Worm (Caenorhabditis elegans) whole organism, young adult: ENCODE results near the gene F43G6.16.
"Not testable (repeated sequence)": the region's sequence is repeated elsewhere in the genome, so short reads cannot be mapped to it uniquely, and the experiment has no call there.

Source experiments
- B0019.2 ChIP-seq: fragments of 200-800 bp; sonication (Bioruptor generic); conservative IDR thresholded peaks from 2 replicates; pipeline ENCODE4 v1.3.6; 2022; ENCODE audit warnings: missing genetic modification reagents, missing genetic modification characterization, missing compliant biosample characterization
- B0035.1 ChIP-seq: sonication (generic microtip); optimal IDR thresholded peaks from 2 replicates; lab custom pipeline; 2016; ENCODE audit warnings: missing genetic modification characterization, mild to moderate bottlenecking, missing compliant biosample characterization, missing genotype, missing genetic modification reagents
- B0261.1 ChIP-seq: sonication (generic microtip); optimal IDR thresholded peaks from 2 replicates; lab custom pipeline; 2016; ENCODE audit warnings: mild to moderate bottlenecking, missing genetic modification characterization, moderate library complexity, missing compliant biosample characterization
- C06A6.2 ChIP-seq: fragments of 200-800 bp; sonication (Bioruptor generic); conservative IDR thresholded peaks from 2 replicates; pipeline ENCODE4 v1.3.6; 2022; ENCODE audit warnings: missing genetic modification characterization, missing compliant biosample characterization
- D2030.7 ChIP-seq: fragments of 200-800 bp; sonication (Bioruptor generic); IDR thresholded peaks from 2 replicates; pipeline ENCODE4 v1.3.6; 2022; ENCODE audit warnings: missing genetic modification reagents, missing genetic modification characterization, missing compliant biosample characterization
- F22D6.2 ChIP-seq: sonication (generic microtip); optimal IDR thresholded peaks from 2 replicates; lab custom pipeline; 2016; ENCODE audit warnings: mild to moderate bottlenecking, missing genetic modification characterization, missing compliant biosample characterization
- F39B2.1 ChIP-seq: fragments of 200-800 bp; sonication (Bioruptor generic); IDR thresholded peaks from 2 replicates; pipeline ENCODE4 v1.3.6; 2022; ENCODE audit warnings: missing genetic modification reagents, missing genetic modification characterization, missing compliant biosample characterization
- F52B5.7 ChIP-seq: sonication (generic microtip); optimal IDR thresholded peaks from 2 replicates; lab custom pipeline; 2016; ENCODE audit warnings: mild to moderate bottlenecking, missing genetic modification characterization, missing compliant biosample characterization
- F57A8.1 ChIP-seq: fragments of 200-800 bp; sonication (Bioruptor generic); optimal IDR thresholded peaks from 2 replicates; lab custom pipeline; 2018; ENCODE audit warnings: mild to moderate bottlenecking, missing genetic modification characterization, moderate library complexity, missing compliant biosample characterization
- F57C9.4 ChIP-seq: sonication (generic microtip); optimal IDR thresholded peaks from 2 replicates; lab custom pipeline; 2017; ENCODE audit warnings: mild to moderate bottlenecking, missing genetic modification characterization, missing compliant biosample characterization
- T07F8.4 ChIP-seq: sonication (generic microtip); optimal IDR thresholded peaks from 2 replicates; lab custom pipeline; 2016; ENCODE audit warnings: mild to moderate bottlenecking, missing genetic modification characterization, moderate library complexity, missing compliant biosample characterization
- Y53G8AR.9 ChIP-seq: fragments of 200-800 bp; sonication (Bioruptor generic); conservative IDR thresholded peaks from 2 replicates; pipeline ENCODE4 v1.3.6; 2022; ENCODE audit warnings: missing genetic modification reagents, missing genetic modification characterization, missing compliant biosample characterization
- Y56A3A.18 ChIP-seq: fragments of 200-800 bp; sonication (Bioruptor generic); IDR thresholded peaks from 2 replicates; pipeline ENCODE4 v1.3.6; 2022; ENCODE audit warnings: missing genetic modification reagents, missing genetic modification characterization, missing compliant biosample characterization
- Y67H2A.10 ChIP-seq: fragments of 200-800 bp; sonication (Bioruptor generic); conservative IDR thresholded peaks from 2 replicates; pipeline ENCODE4 v1.3.6; 2022; ENCODE audit warnings: missing genetic modification reagents, missing genetic modification characterization, missing compliant biosample characterization
- Y79H2A.3 ChIP-seq: fragments of 200-800 bp; sonication (Bioruptor generic); conservative IDR thresholded peaks from 2 replicates; pipeline ENCODE4 v1.3.6; 2022; ENCODE audit warnings: missing genetic modification reagents, missing genetic modification characterization, missing compliant biosample characterization
- Y95B8A.8 ChIP-seq: fragments of 200-800 bp; sonication (Bioruptor generic); IDR thresholded peaks from 2 replicates; pipeline ENCODE4 v1.3.6; 2022; ENCODE audit warnings: missing genetic modification reagents, missing genetic modification characterization, missing compliant biosample characterization
- atf-7 ChIP-seq: sonication (generic microtip); optimal IDR thresholded peaks from 2 replicates; lab custom pipeline; 2017; ENCODE audit warnings: mild to moderate bottlenecking, missing genetic modification characterization, missing compliant biosample characterization
- athp-1 ChIP-seq: sonication (generic microtip); optimal IDR thresholded peaks from 2 replicates; lab custom pipeline; 2017; ENCODE audit warnings: mild to moderate bottlenecking, missing genetic modification characterization, missing compliant biosample characterization
- attf-3 ChIP-seq: fragments of 200-800 bp; sonication (Bioruptor generic); conservative IDR thresholded peaks from 2 replicates; pipeline ENCODE4 v1.3.6; 2022; ENCODE audit warnings: missing genetic modification reagents, missing genetic modification characterization, missing compliant biosample characterization
- attf-5 ChIP-seq: fragments of 200-800 bp; sonication (Bioruptor generic); optimal IDR thresholded peaks from 2 replicates; lab custom pipeline; 2018; ENCODE audit warnings: mild to moderate bottlenecking, missing genetic modification characterization, missing compliant biosample characterization
- bed-1 ChIP-seq: fragments of 200-800 bp; sonication (Bioruptor generic); IDR thresholded peaks from 2 replicates; pipeline ENCODE4 v1.3.6; 2022; ENCODE audit warnings: missing genetic modification reagents, missing genetic modification characterization, missing compliant biosample characterization
- bed-2 ChIP-seq: fragments of 200-800 bp; sonication (Bioruptor generic); IDR thresholded peaks from 2 replicates; pipeline ENCODE4 v1.3.6; 2022; ENCODE audit warnings: missing genetic modification reagents, missing genetic modification characterization, missing compliant biosample characterization
- ccch-3 ChIP-seq: fragments of 200-800 bp; sonication (Bioruptor generic); optimal IDR thresholded peaks from 2 replicates; lab custom pipeline; 2018; ENCODE audit warnings: mild to moderate bottlenecking, missing genetic modification characterization, missing compliant biosample characterization
- cebp-1 ChIP-seq, 2 experiments: fragments of 200-800 bp in 1 of 2; sonication (Bioruptor generic) in 1 of 2; sonication (generic microtip) in 1 of 2; IDR thresholded peaks in 1 of 2; optimal IDR thresholded peaks in 1 of 2; 2 replicates each; pipeline versions ENCODE4 v1.3.6 to Lab custom; 2017 to 2022; ENCODE audit warnings: missing compliant biosample characterization in 2 of 2, missing genetic modification characterization in 2 of 2, mild to moderate bottlenecking in 1 of 2, missing genetic modification reagents in 1 of 2, moderate library complexity in 1 of 2
- ceh-27 ChIP-seq: fragments of 200-800 bp; sonication (Bioruptor generic); optimal IDR thresholded peaks from 2 replicates; lab custom pipeline; 2018; ENCODE audit warnings: mild to moderate bottlenecking, missing genetic modification characterization, moderate library complexity, missing compliant biosample characterization
- ceh-58 ChIP-seq: fragments of 200-800 bp; sonication (Bioruptor generic); IDR thresholded peaks from 2 replicates; pipeline ENCODE4 v1.3.6; 2022; ENCODE audit warnings: missing genetic modification characterization, missing compliant biosample characterization
- ceh-79 ChIP-seq: sonication (generic microtip); optimal IDR thresholded peaks from 2 replicates; lab custom pipeline; 2017; ENCODE audit warnings: mild to moderate bottlenecking, missing genetic modification characterization, missing compliant biosample characterization
- ceh-91 ChIP-seq: fragments of 200-800 bp; sonication (Bioruptor generic); IDR thresholded peaks from 2 replicates; pipeline ENCODE4 v1.3.6; 2022; ENCODE audit warnings: missing genetic modification reagents, missing genetic modification characterization, missing compliant biosample characterization
- ets-4 ChIP-seq: fragments of 200-800 bp; sonication (Bioruptor generic); optimal IDR thresholded peaks from 2 replicates; lab custom pipeline; 2018; ENCODE audit warnings: mild to moderate bottlenecking, missing genetic modification characterization, missing compliant biosample characterization
- fkh-3 ChIP-seq: sonication (generic microtip); optimal IDR thresholded peaks from 2 replicates; lab custom pipeline; 2016; ENCODE audit warnings: mild to moderate bottlenecking, missing genetic modification characterization, missing compliant biosample characterization
- hmg-20 ChIP-seq: fragments of 200-800 bp; sonication (Bioruptor generic); IDR thresholded peaks from 2 replicates; pipeline ENCODE4 v1.3.6; 2022; ENCODE audit warnings: missing genetic modification reagents, missing genetic modification characterization, missing compliant biosample characterization
- lin-26 ChIP-seq: fragments of 200-800 bp; sonication (Bioruptor generic); IDR thresholded peaks from 2 replicates; pipeline ENCODE4 v1.3.6; 2022; ENCODE audit warnings: missing genetic modification reagents, missing genetic modification characterization, missing compliant biosample characterization
- lin-35 ChIP-seq, 3 experiments: fragments of 150-350 bp in 2 of 3; sonication (generic microtip) in 1 of 3; optimal IDR thresholded peaks; 2 replicates each; lab custom pipeline; 2014 to 2018; ENCODE audit warnings: missing biosample characterization in 3 of 3, missing genetic modification characterization in 3 of 3, missing genetic modification reagents in 3 of 3
- lin-40 ChIP-seq: sonication (generic microtip); optimal IDR thresholded peaks from 2 replicates; lab custom pipeline; 2016; ENCODE audit warnings: missing genetic modification characterization, mild to moderate bottlenecking, missing compliant biosample characterization, missing genotype, missing genetic modification reagents
- lin-54 ChIP-seq: fragments of 200-800 bp; sonication (Bioruptor generic); optimal IDR thresholded peaks from 2 replicates; lab custom pipeline; 2018; ENCODE audit warnings: mild to moderate bottlenecking, missing genetic modification characterization, missing compliant biosample characterization
- lsl-1 ChIP-seq: fragments of 200-800 bp; sonication (Bioruptor generic); optimal IDR thresholded peaks from 2 replicates; lab custom pipeline; 2018; ENCODE audit warnings: mild to moderate bottlenecking, missing genetic modification characterization, moderate library complexity, missing compliant biosample characterization
- madf-8 ChIP-seq: fragments of 200-800 bp; sonication (Bioruptor generic); conservative IDR thresholded peaks from 2 replicates; pipeline ENCODE4 v1.3.6; 2022; ENCODE audit warnings: missing genetic modification reagents, missing genetic modification characterization, missing compliant biosample characterization
- mcd-1 ChIP-seq: fragments of 200-800 bp; sonication (Bioruptor generic); IDR thresholded peaks from 2 replicates; pipeline ENCODE4 v1.3.6; 2022; ENCODE audit warnings: missing genetic modification reagents, missing genetic modification characterization, missing compliant biosample characterization
- mel-28 ChIP-seq: sonication (generic microtip); optimal IDR thresholded peaks from 2 replicates; lab custom pipeline; 2016; ENCODE audit warnings: borderline replicate concordance, mild to moderate bottlenecking, missing genetic modification characterization, missing compliant biosample characterization
- nfya-2 ChIP-seq: fragments of 200-800 bp; sonication (Bioruptor generic); IDR thresholded peaks from 2 replicates; pipeline ENCODE4 v1.3.6; 2022; ENCODE audit warnings: missing genetic modification reagents, missing genetic modification characterization, missing compliant biosample characterization
- repo-1 ChIP-seq: sonication (generic microtip); optimal IDR thresholded peaks from 2 replicates; lab custom pipeline; 2017; ENCODE audit warnings: mild to moderate bottlenecking, missing genetic modification characterization, missing compliant biosample characterization
- rpc-1 ChIP-seq, 2 experiments: fragments of 150-350 bp in 1 of 2; sonication (generic microtip) in 1 of 2; optimal IDR thresholded peaks; 2 replicates each; lab custom pipeline; 2014 to 2018; ENCODE audit warnings: missing biosample characterization in 1 of 2, missing genetic modification characterization in 1 of 2, missing genetic modification reagents in 1 of 2, missing genotype in 1 of 2
- tbx-9 ChIP-seq: sonication (generic microtip); optimal IDR thresholded peaks from 2 replicates; lab custom pipeline; 2016; ENCODE audit warnings: borderline replicate concordance, missing genetic modification characterization, inconsistent platforms, missing compliant biosample characterization
- tlf-1 ChIP-seq: fragments of 200-800 bp; sonication (Bioruptor generic); optimal IDR thresholded peaks from 2 replicates; lab custom pipeline; 2018; ENCODE audit warnings: mild to moderate bottlenecking, missing genetic modification characterization, missing compliant biosample characterization
- zim-3 ChIP-seq: sonication (generic microtip); optimal IDR thresholded peaks from 2 replicates; lab custom pipeline; 2017; ENCODE audit warnings: mild to moderate bottlenecking, missing genetic modification characterization, moderate library complexity, missing compliant biosample characterization
- ztf-18 ChIP-seq: sonication (generic microtip); optimal IDR thresholded peaks from 2 replicates; lab custom pipeline; 2016; ENCODE audit warnings: missing genotype, mild to moderate bottlenecking, missing genetic modification characterization, missing compliant biosample characterization
- ztf-3 ChIP-seq: fragments of 200-800 bp; sonication (Bioruptor generic); optimal IDR thresholded peaks from 2 replicates; lab custom pipeline; 2018; ENCODE audit warnings: mild to moderate bottlenecking, missing genetic modification characterization, missing compliant biosample characterization

The F43G6.16 gene

ce11 chrII:11759277-11759676 is 23.2 kb downstream of the F43G6.16 start, which contains the start of the genes F44E5.4 and F44E5.5 (continued):
- TF ChIP-seq cebp-1 (GFP tag; IDR thresholded peaks at IDR 0.05; lab: Robert Waterston, UW): peak; percentile 89
- TF ChIP-seq cebp-1 (tag; optimal IDR thresholded peaks at IDR 0.05; lab: Kevin White, UChicago): peak; percentile 80
- peak; percentile 97 for TF ChIP-seq Y95B8A.8 (GFP tag; lab: Robert Waterston, UW)
- peak; percentile 99 for TF ChIP-seq Y67H2A.10 (GFP tag; lab: Robert Waterston, UW)
- TF ChIP-seq tlf-1: peak; percentile 94
- TF ChIP-seq ceh-91 (GFP tag; lab: Robert Waterston, UW): peak; percentile 62
- TF ChIP-seq mcd-1: peak; percentile 97
- peak; percentile 99 for TF ChIP-seq Y79H2A.3 (GFP tag; lab: Robert Waterston, UW)
- TF ChIP-seq ceh-27 (GFP tag; lab: Kevin White, UChicago): peak; percentile 83
- peak; percentile 98 for TF ChIP-seq athp-1 (tag; lab: Kevin White, UChicago)
- TF ChIP-seq Y56A3A.18 (GFP tag; lab: Robert Waterston, UW): peak; percentile 99
- TF ChIP-seq lin-40 (tag; lab: Kevin White, UChicago): peak; percentile 97
- TF ChIP-seq F22D6.2 (tag; lab: Kevin White, UChicago): peak; percentile 88
- TF ChIP-seq repo-1 (tag; lab: Kevin White, UChicago): peak; percentile 97
- TF ChIP-seq nfya-2 (GFP tag; lab: Robert Waterston, UW): peak; percentile 96
- TF ChIP-seq B0019.2: peak; percentile 71; the same call in 1 of the 2 replicates
- TF ChIP-seq attf-3 (GFP tag; lab: Robert Waterston, UW): peak; percentile 83
- peak; percentile 92 for TF ChIP-seq fkh-3 (tag; lab: Kevin White, UChicago)
- TF ChIP-seq B0261.1 (tag; lab: Kevin White, UChicago): peak; percentile 40
- peak; percentile 98 for TF ChIP-seq ztf-3 (GFP tag; lab: Kevin White, UChicago)
- TF ChIP-seq F52B5.7: peak; percentile 98
- peak; percentile 85 for TF ChIP-seq mel-28
- TF ChIP-seq F39B2.1 (GFP tag; lab: Robert Waterston, UW): peak; percentile 96
- TF ChIP-seq C06A6.2: peak; percentile 98
- TF ChIP-seq zim-3: peak; percentile 99
- TF ChIP-seq F57C9.4 (tag; lab: Kevin White, UChicago): peak; percentile 97
- peak; percentile 90 for TF ChIP-seq B0035.1 (tag; lab: Kevin White, UChicago)
- 0 out of 2 replicates have a peak, but pooled peaks have one; percentile 19 for TF ChIP-seq madf-8
- peak; percentile 65 for TF ChIP-seq lsl-1 (GFP tag; lab: Kevin White, UChicago)
- peak; percentile 93 for TF ChIP-seq tbx-9
- peak; percentile 99 for TF ChIP-seq Y53G8AR.9 (GFP tag; lab: Robert Waterston, UW)
- TF ChIP-seq lin-26: peak; percentile 86
- peak; percentile 81 for TF ChIP-seq lin-54 (GFP tag; lab: Kevin White, UChicago)
- peak; percentile 48 for TF ChIP-seq ztf-18 (tag; lab: Kevin White, UChicago)
- TF ChIP-seq D2030.7 (GFP tag; lab: Robert Waterston, UW): peak; percentile 69
- peak; percentile 99 for TF ChIP-seq bed-1 (GFP tag; lab: Robert Waterston, UW)
- peak; percentile 92 for TF ChIP-seq bed-2 (GFP tag; lab: Robert Waterston, UW)
- TF ChIP-seq attf-5 (GFP tag; lab: Kevin White, UChicago): peak; percentile 46
- TF ChIP-seq hmg-20 (GFP tag; lab: Robert Waterston, UW): peak; percentile 89
- TF ChIP-seq ceh-79 (tag; lab: Kevin White, UChicago): peak; percentile 99
- peak; percentile 99 for TF ChIP-seq atf-7 (tag; lab: Kevin White, UChicago)
- peak; percentile 100 for TF ChIP-seq rpc-1 (optimal IDR thresholded peaks at IDR 0.05; lab: Kevin White, UChicago)
- not testable (repeated sequence) for TF ChIP-seq rpc-1 (tag; optimal IDR thresholded peaks at IDR 0.05; lab: Kevin White, UChicago)
- peak; percentile 55 for TF ChIP-seq T07F8.4 (tag; lab: Kevin White, UChicago)
- peak; percentile 7 for TF ChIP-seq F57A8.1
- TF ChIP-seq ets-4: peak; percentile 92
- peak; percentile 53 for TF ChIP-seq ccch-3 (GFP tag; lab: Kevin White, UChicago)
- peak; percentile 97 for TF ChIP-seq ceh-58
- peak in 1 of 3 experiments; percentile 87 for TF ChIP-seq lin-35 (GFP tag; optimal IDR thresholded peaks at IDR 0.05; lab: Kevin White, UChicago)
